Fruit fly (Drosophila melanogaster): ENCODE data around the gene ATPsynbetaL.
A peak's percentile ranks its signal among the peaks of the same experiment; 100 is the strongest.

The ATPsynbetaL gene

dm6 chr3L:16048722-16049459 is 48.7 kb upstream of the ATPsynbetaL start (continued):
- no peak for TF ChIP-seq slp2 (GFP tag; optimal IDR thresholded peaks at IDR 0.05)
- TF ChIP-seq CG1529 (GFP tag; optimal IDR thresholded peaks at IDR 0.05) = no peak
- peak; percentile 66 for TF ChIP-seq HLHmδ (GFP tag; optimal IDR thresholded peaks at IDR 0.05)
- TF ChIP-seq CG12744 (GFP tag; optimal IDR thresholded peaks at IDR 0.05) = no peak
- TF ChIP-seq Lim3 (GFP tag; IDR thresholded peaks at IDR 0.05) = no peak
- TF ChIP-seq Awh (GFP tag; IDR thresholded peaks at IDR 0.05) = no peak
- TF ChIP-seq kah (GFP tag; optimal IDR thresholded peaks at IDR 0.05) = no peak
- TF ChIP-seq az2 (GFP tag; optimal IDR thresholded peaks at IDR 0.05) = no peak
- TF ChIP-seq amos (GFP tag; IDR thresholded peaks at IDR 0.05; ENCODE audit: partially characterized antibody) = 0 out of 2 replicates have a peak, but pooled peaks have one; percentile 5
- no peak for TF ChIP-seq CG18599 (GFP tag; optimal IDR thresholded peaks at IDR 0.05)
- TF ChIP-seq peb (GFP tag; IDR thresholded peaks at IDR 0.05) = no peak
- TF ChIP-seq CG13424 (tag; optimal IDR thresholded peaks at IDR 0.05) = no peak
- 0 out of 2 replicates have a peak, but pooled peaks have one; percentile 30 for TF ChIP-seq rib (GFP tag; IDR thresholded peaks at IDR 0.05)
- no peak for TF ChIP-seq CG11456 (GFP tag; IDR thresholded peaks at IDR 0.05)
- TF ChIP-seq CG15696 (tag; optimal IDR thresholded peaks at IDR 0.05) = no peak
- no peak for TF ChIP-seq pfk (GFP tag; optimal IDR thresholded peaks at IDR 0.05)
- TF ChIP-seq aop (GFP tag; IDR thresholded peaks at IDR 0.05) = no peak
- TF ChIP-seq Dek (tag; optimal IDR thresholded peaks at IDR 0.05) = no peak
- TF ChIP-seq Elba2 (GFP tag; optimal IDR thresholded peaks at IDR 0.05) = peak; percentile 12
- no peak for TF ChIP-seq Hr51 (GFP tag; optimal IDR thresholded peaks at IDR 0.05)
- TF ChIP-seq ac (GFP tag; optimal IDR thresholded peaks at IDR 0.05) = peak; percentile 99
- no peak for TF ChIP-seq CG8290 (GFP tag; optimal IDR thresholded peaks at IDR 0.05)
- no peak for TF ChIP-seq CG8290 (tag; optimal IDR thresholded peaks at IDR 0.05)
- TF ChIP-seq CG3163 (GFP tag; optimal IDR thresholded peaks at IDR 0.05) = no peak
- no peak for TF ChIP-seq ken (GFP tag; IDR thresholded peaks at IDR 0.05)
- TF ChIP-seq ase (GFP tag; IDR thresholded peaks at IDR 0.05) = 0 out of 3 replicates have a peak, but pooled peaks have one; percentile 48
- TF ChIP-seq row (GFP tag; IDR thresholded peaks at IDR 0.05) = peak; percentile 27; the same call in 1 of the 3 replicates
- TF ChIP-seq slou (GFP tag; optimal IDR thresholded peaks at IDR 0.05) = no peak
- no peak for TF ChIP-seq en (GFP tag; optimal IDR thresholded peaks at IDR 0.05)
- TF ChIP-seq CG7372 (GFP tag; IDR thresholded peaks at IDR 0.05) = no peak
- TF ChIP-seq gro (GFP tag; optimal IDR thresholded peaks at IDR 0.05) = no peak
- no peak for TF ChIP-seq CG7745 (tag; optimal IDR thresholded peaks at IDR 0.05)
- no peak for TF ChIP-seq CG4730 (GFP tag; IDR thresholded peaks at IDR 0.05)
- TF ChIP-seq CG4328 (GFP tag; optimal IDR thresholded peaks at IDR 0.05) = no peak
- no peak for TF ChIP-seq CG6854 (GFP tag; optimal IDR thresholded peaks at IDR 0.05)
- no peak for TF ChIP-seq Hand (GFP tag; optimal IDR thresholded peaks at IDR 0.05)
- TF ChIP-seq gt (GFP tag; IDR thresholded peaks at IDR 0.05) = no peak
- TF ChIP-seq CG4707 (GFP tag; optimal IDR thresholded peaks at IDR 0.05) = no peak
- TF ChIP-seq CG4854 (GFP tag; optimal IDR thresholded peaks at IDR 0.05) = no peak
- TF ChIP-seq MBD-R2 (GFP tag; IDR thresholded peaks at IDR 0.05) = no peak
- no peak for TF ChIP-seq CG30403 (GFP tag; optimal IDR thresholded peaks at IDR 0.05)
- no peak for TF ChIP-seq crc (GFP tag; optimal IDR thresholded peaks at IDR 0.05)
- TF ChIP-seq CG2875 (GFP tag; optimal IDR thresholded peaks at IDR 0.05) = no peak
- TF ChIP-seq sd (tag; optimal IDR thresholded peaks at IDR 0.05) = no peak
- no peak for TF ChIP-seq sens-2 (GFP tag; IDR thresholded peaks at IDR 0.05)
- no peak for TF ChIP-seq btn (GFP tag; optimal IDR thresholded peaks at IDR 0.05)
- peak; percentile 72 for TF ChIP-seq twi (tag; optimal IDR thresholded peaks at IDR 0.05)
- no peak for TF ChIP-seq Myb (GFP tag; optimal IDR thresholded peaks at IDR 0.05)
- TF ChIP-seq Chrac-16 (GFP tag; optimal IDR thresholded peaks at IDR 0.05) = no peak
- no peak for TF ChIP-seq CG1792 (GFP tag; optimal IDR thresholded peaks at IDR 0.05)
- TF ChIP-seq CG8359 (GFP tag; optimal IDR thresholded peaks at IDR 0.05; ENCODE audit: borderline replicate concordance) = no peak

Measured in whole organism, embryonic.